Fruit fly (Drosophila melanogaster): Measurements from ENCODE around the gene MagR.

The MagR gene

DNA sequence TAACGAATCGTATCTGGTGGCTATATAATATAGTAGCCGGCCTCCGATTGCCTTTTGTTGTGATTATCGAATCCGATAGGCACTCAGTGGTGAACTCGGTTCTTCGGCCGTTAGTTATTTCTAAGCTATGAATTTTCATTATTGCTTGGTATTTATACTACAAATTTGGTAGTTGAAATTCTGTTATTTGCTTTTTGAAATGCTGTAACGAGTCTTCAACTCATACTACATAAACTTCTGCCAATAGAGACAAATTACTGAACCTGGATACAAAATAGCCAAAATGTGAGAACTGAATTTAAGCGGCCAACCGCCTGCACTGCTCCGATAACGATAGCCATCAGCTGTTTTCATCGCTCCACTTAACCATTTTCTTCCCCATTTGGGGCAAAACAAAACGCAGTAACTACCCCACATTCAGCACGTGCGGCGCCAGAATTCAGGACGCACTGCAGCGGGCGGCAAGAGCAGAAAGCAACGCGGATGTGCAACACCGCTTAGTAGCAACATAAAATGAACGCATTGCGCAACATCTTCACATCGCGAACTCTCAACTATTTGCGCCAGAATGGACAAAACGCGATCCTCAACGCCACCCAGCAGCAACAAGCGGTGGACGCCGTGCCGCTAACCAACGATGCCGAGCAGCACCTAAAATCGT, 5.0 kb downstream of the MagR start, which contains the start of the genes CG11679 and CG8206 (continued):
- peak; percentile 56 for TF ChIP-seq CG13424 (tag; optimal IDR thresholded peaks at IDR 0.05)
- TF ChIP-seq Elba2 (GFP tag; optimal IDR thresholded peaks at IDR 0.05): no peak
- TF ChIP-seq bcd (GFP tag; optimal IDR thresholded peaks at IDR 0.05): peak; percentile 33
- TF ChIP-seq CG3847 (GFP tag; IDR thresholded peaks at IDR 0.05): 0 out of 2 replicates have a peak, but pooled peaks have one; percentile 24
- TF ChIP-seq bab2 (GFP tag; optimal IDR thresholded peaks at IDR 0.05): peak; percentile 21
- no peak for TF ChIP-seq otp (GFP tag; IDR thresholded peaks at IDR 0.05)
- TF ChIP-seq CG8388 (GFP tag; optimal IDR thresholded peaks at IDR 0.05): no peak
- peak; percentile 11 for TF ChIP-seq twi (tag; optimal IDR thresholded peaks at IDR 0.05)
- TF ChIP-seq CG10543 (GFP tag; optimal IDR thresholded peaks at IDR 0.05): peak; percentile 34
- TF ChIP-seq CG13894 (tag; optimal IDR thresholded peaks at IDR 0.05): peak; percentile 6
- TF ChIP-seq tna (GFP tag; IDR thresholded peaks at IDR 0.05; ENCODE audit: partially characterized antibody): no peak
- TF ChIP-seq Spps (tag; optimal IDR thresholded peaks at IDR 0.05): no peak
- peak; percentile 75 for TF ChIP-seq Sry-δ (GFP tag; optimal IDR thresholded peaks at IDR 0.05)
- 0 out of 2 replicates have a peak, but pooled peaks have one; percentile 48 for TF ChIP-seq unc-4 (GFP tag; IDR thresholded peaks at IDR 0.05; ENCODE audit: partially characterized antibody)
- peak; percentile 37 for TF ChIP-seq CG9609 (GFP tag; optimal IDR thresholded peaks at IDR 0.05)
- no peak for TF ChIP-seq CG7271 (tag; optimal IDR thresholded peaks at IDR 0.05)
- TF ChIP-seq abd-A (tag; optimal IDR thresholded peaks at IDR 0.05): no peak
- no peak for TF ChIP-seq CrebB (tag; optimal IDR thresholded peaks at IDR 0.05)
- TF ChIP-seq CG18262 (tag; optimal IDR thresholded peaks at IDR 0.05): peak; percentile 29
- no peak for TF ChIP-seq gt (GFP tag; IDR thresholded peaks at IDR 0.05)
- no peak for TF ChIP-seq slbo (GFP tag; IDR thresholded peaks at IDR 0.05)
- peak; percentile 25 for TF ChIP-seq fu2 (GFP tag; optimal IDR thresholded peaks at IDR 0.05)
- TF ChIP-seq ash1 (GFP tag; optimal IDR thresholded peaks at IDR 0.05): no peak
- TF ChIP-seq Xrp1 (GFP tag; IDR thresholded peaks at IDR 0.05): peak; percentile 41; the same call in 1 of the 2 replicates
- TF ChIP-seq CG17912 (GFP tag; optimal IDR thresholded peaks at IDR 0.05): peak; percentile 9
- TF ChIP-seq dmrt11E (tag; optimal IDR thresholded peaks at IDR 0.05): peak; percentile 32
- TF ChIP-seq tin (GFP tag; optimal IDR thresholded peaks at IDR 0.05): peak; percentile 6
- TF ChIP-seq insv (GFP tag; optimal IDR thresholded peaks at IDR 0.05): peak in 1 of 2 experiments; percentile 33
- no peak for TF ChIP-seq CG18764 (GFP tag; optimal IDR thresholded peaks at IDR 0.05)
- TF ChIP-seq Bgb (GFP tag; IDR thresholded peaks at IDR 0.05; ENCODE audit: partially characterized antibody): peak; percentile 34; the same call in 1 of the 2 replicates
- no peak for TF ChIP-seq peb (GFP tag; IDR thresholded peaks at IDR 0.05)
- TF ChIP-seq MBD-R2 (GFP tag; IDR thresholded peaks at IDR 0.05): peak; percentile 77
- TF ChIP-seq CG17385 (GFP tag; optimal IDR thresholded peaks at IDR 0.05): peak; percentile 3
- TF ChIP-seq scrt (GFP tag; optimal IDR thresholded peaks at IDR 0.05): peak; percentile 27
- no peak for TF ChIP-seq gsb (GFP tag; IDR thresholded peaks at IDR 0.05)
- peak; percentile 39; the same call in 1 of the 2 replicates for TF ChIP-seq ranshi (GFP tag; IDR thresholded peaks at IDR 0.05)
- TF ChIP-seq crp (GFP tag; optimal IDR thresholded peaks at IDR 0.05): peak in 1 of 2 experiments; percentile 86
- 0 out of 2 replicates have a peak, but pooled peaks have one; percentile 17 for TF ChIP-seq E2f2 (GFP tag; IDR thresholded peaks at IDR 0.05)
- TF ChIP-seq CG8924 (tag; optimal IDR thresholded peaks at IDR 0.05): no peak
- peak; percentile 43 for TF ChIP-seq CG13624 (GFP tag; optimal IDR thresholded peaks at IDR 0.05)
- peak; percentile 48 for TF ChIP-seq Xbp1 (GFP tag; optimal IDR thresholded peaks at IDR 0.05)
- TF ChIP-seq tgo (GFP tag; IDR thresholded peaks at IDR 0.05): peak; percentile 45; the same call in 1 of the 3 replicates
- peak; percentile 62 for TF ChIP-seq CG1603 (tag; optimal IDR thresholded peaks at IDR 0.05)
- TF ChIP-seq CG2712 (tag; optimal IDR thresholded peaks at IDR 0.05): peak; percentile 42
- peak; percentile 27 for TF ChIP-seq Dad (GFP tag; optimal IDR thresholded peaks at IDR 0.05)
- peak; percentile 26; the same call in 1 of the 2 replicates for TF ChIP-seq CG14014 (GFP tag; IDR thresholded peaks at IDR 0.05)
- TF ChIP-seq mam (GFP tag; optimal IDR thresholded peaks at IDR 0.05): peak; percentile 66

Measured in whole organism, embryonic.